Worm (Caenorhabditis elegans): ENCODE data around the gene ttr-49.

ttr-49 gene

DNA sequence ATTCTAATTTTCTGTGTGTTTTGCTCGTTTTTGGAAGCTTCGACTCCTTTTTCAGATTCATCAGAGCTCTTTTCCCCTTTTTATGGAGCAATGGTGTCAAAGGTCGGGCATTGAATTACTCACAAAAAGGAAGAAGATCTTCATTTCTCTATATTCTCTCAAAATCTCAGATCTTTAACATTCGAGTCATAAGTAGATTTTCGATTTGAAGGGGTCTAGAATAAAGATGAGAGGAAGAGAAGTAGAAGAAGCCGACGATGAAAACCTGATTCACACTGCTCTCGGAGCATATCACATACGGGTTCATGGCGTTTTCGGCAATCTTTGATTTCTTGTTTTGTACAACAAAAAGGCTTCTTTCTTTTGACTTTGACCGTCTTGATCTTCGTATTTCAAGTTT is 43.9 kb downstream of the ttr-49 start:
- TF ChIP-seq elt-1 (tag; optimal IDR thresholded peaks at IDR 0.05) (no peak), nhr-25 (tag; optimal IDR thresholded peaks at IDR 0.05) (no peak), Y55F3AM.14 (GFP tag; optimal IDR thresholded peaks at IDR 0.05) (no peak), skn-1 (tag; optimal IDR thresholded peaks at IDR 0.05) (no peak), C34F6.9 (tag; optimal IDR thresholded peaks at IDR 0.05) (no peak), ztf-11 (tag; optimal IDR thresholded peaks at IDR 0.05) (no peak), elt-3 (tag; optimal IDR thresholded peaks at IDR 0.05) (no peak), nhr-129 (tag; optimal IDR thresholded peaks at IDR 0.05) (no peak), nhr-237 (tag; optimal IDR thresholded peaks at IDR 0.05) (no peak), blmp-1 (tag; optimal IDR thresholded peaks at IDR 0.05; ENCODE audit: insufficient read depth) (no peak), mab-5 (tag; optimal IDR thresholded peaks at IDR 0.05) (no peak), mbf-1 (tag; optimal IDR thresholded peaks at IDR 0.05) (no peak), nhr-77 (tag; optimal IDR thresholded peaks at IDR 0.05) (no peak), sma-3 (GFP tag; optimal IDR thresholded peaks at IDR 0.05) (no peak), lin-39 (tag; optimal IDR thresholded peaks at IDR 0.05) (no peak), ztf-4 (tag; optimal IDR thresholded peaks at IDR 0.05) (no peak), alr-1 (tag; optimal IDR thresholded peaks at IDR 0.05) (no peak)

Data from whole organism, L2 larva.